Worm (Caenorhabditis elegans) whole organism, midembryonic: ENCODE measurements around the gene mrpl-46.

Source experiments
- ref-1 ChIP-seq: fragments of 200-800 bp; sonication (Bioruptor generic); conservative IDR thresholded peaks from 2 replicates; pipeline ENCODE4 v1.3.6; 2022; ENCODE audit warnings: missing genetic modification reagents, missing genetic modification characterization, missing compliant biosample characterization
- ztf-23 ChIP-seq: fragments of 200-800 bp; sonication (Bioruptor generic); IDR thresholded peaks from 2 replicates; pipeline ENCODE4 v1.3.6; 2022; ENCODE audit warnings: missing genetic modification reagents, missing genetic modification characterization, missing compliant biosample characterization
- ztf-29 ChIP-seq: fragments of 200-800 bp; sonication (Bioruptor generic); IDR thresholded peaks from 2 replicates; pipeline ENCODE4 v1.3.6; 2022; ENCODE audit warnings: missing genetic modification reagents, missing genetic modification characterization, missing compliant biosample characterization

ce11 chrIV:756956-757355 lies 43.7 kb upstream of the mrpl-46 start:
- no peak for TF ChIP-seq ztf-29 (GFP tag; lab: Robert Waterston, UW)
- TF ChIP-seq ztf-23 (GFP tag; lab: Robert Waterston, UW), result no peak
- no peak for TF ChIP-seq ref-1 (GFP tag; lab: Robert Waterston, UW)
